Fruit fly (Drosophila melanogaster) whole organism, prepupa: ENCODE data around the gene Snx1.

ENCODE experiments used
- Blimp-1 ChIP-seq: fragments of 200-800 bp; sonication (Bioruptor generic); optimal IDR thresholded peaks from 3 replicates; lab custom pipeline; 2017; ENCODE audit warnings: missing biosample characterization, missing genetic modification characterization, mild to moderate bottlenecking, moderate library complexity, missing genetic modification reagents
- CG10631 ChIP-seq: fragments of 200-800 bp; sonication (Bioruptor generic); optimal IDR thresholded peaks from 2 replicates; lab custom pipeline; 2016; ENCODE audit warnings: missing biosample characterization, missing genetic modification characterization
- CG10669 ChIP-seq: fragments of 200-800 bp; sonication (Bioruptor generic); optimal IDR thresholded peaks from 3 replicates; lab custom pipeline; 2018; ENCODE audit warnings: missing biosample characterization, mild to moderate bottlenecking, missing genetic modification characterization, moderate library complexity
- CG11294 ChIP-seq: fragments of 200-800 bp; sonication (Bioruptor generic); IDR thresholded peaks from 2 replicates; pipeline ENCODE4 v1.3.6; 2022; ENCODE audit warnings: missing biosample characterization, missing genetic modification characterization
- CG11902 ChIP-seq: fragments of 200-800 bp; sonication (Bioruptor generic); optimal IDR thresholded peaks from 3 replicates; lab custom pipeline; 2016; ENCODE audit warnings: missing biosample characterization, missing genetic modification characterization
- CG15336 ChIP-seq: fragments of 200-800 bp; sonication (Bioruptor generic); IDR thresholded peaks from 2 replicates; pipeline ENCODE4 v1.3.6; 2022; ENCODE audit warnings: missing biosample characterization, missing genetic modification characterization
- CG16779 ChIP-seq: fragments of 200-800 bp; sonication (Bioruptor generic); optimal IDR thresholded peaks from 3 replicates; lab custom pipeline; 2017; ENCODE audit warnings: missing biosample characterization, mild to moderate bottlenecking, missing genetic modification characterization
- CG3032 ChIP-seq: fragments of 200-800 bp; optimal IDR thresholded peaks from 2 replicates; lab custom pipeline; 2019; ENCODE audit warnings: missing biosample characterization, mild to moderate bottlenecking, missing genetic modification characterization, moderate library complexity
- CG31627 ChIP-seq: fragments of 200-800 bp; sonication (Bioruptor generic); optimal IDR thresholded peaks from 3 replicates; lab custom pipeline; 2016; ENCODE audit warnings: missing biosample characterization, missing genetic modification characterization
- CG34406 ChIP-seq: fragments of 200-800 bp; sonication (Bioruptor generic); optimal IDR thresholded peaks from 3 replicates; lab custom pipeline; 2016; ENCODE audit warnings: missing biosample characterization, missing genetic modification characterization
- CG6276 ChIP-seq: fragments of 200-800 bp; sonication (Bioruptor generic); optimal IDR thresholded peaks from 2 replicates; lab custom pipeline; 2017; ENCODE audit warnings: missing biosample characterization, mild to moderate bottlenecking, missing genetic modification characterization
- CG6792 ChIP-seq: fragments of 200-800 bp; sonication (Bioruptor generic); optimal IDR thresholded peaks from 3 replicates; lab custom pipeline; 2016; ENCODE audit warnings: missing biosample characterization, missing genetic modification characterization
- CG6808 ChIP-seq: fragments of 200-800 bp; sonication (Bioruptor generic); optimal IDR thresholded peaks from 3 replicates; lab custom pipeline; 2017; ENCODE audit warnings: missing biosample characterization, missing genetic modification characterization, mild to moderate bottlenecking, moderate library complexity, missing genetic modification reagents
- CG6854 ChIP-seq: fragments of 200-800 bp; sonication (Bioruptor generic); optimal IDR thresholded peaks from 2 replicates; lab custom pipeline; 2017; ENCODE audit warnings: missing biosample characterization, mild to moderate bottlenecking, missing genetic modification characterization
- CG7368 ChIP-seq: fragments of 200-800 bp; sonication (Bioruptor generic); optimal IDR thresholded peaks from 3 replicates; lab custom pipeline; 2016; ENCODE audit warnings: missing biosample characterization, missing genetic modification characterization
- CG9139 ChIP-seq: fragments of 200-800 bp; sonication (Bioruptor generic); optimal IDR thresholded peaks from 3 replicates; lab custom pipeline; 2017; ENCODE audit warnings: missing biosample characterization, mild to moderate bottlenecking, missing genetic modification characterization
- Eip75B ChIP-seq: fragments of 200-800 bp; sonication (Bioruptor generic); optimal IDR thresholded peaks from 3 replicates; lab custom pipeline; 2016; ENCODE audit warnings: missing biosample characterization, missing genetic modification characterization
- Eip78C ChIP-seq: fragments of 200-800 bp; sonication (Bioruptor generic); peaks from one replicate; lab custom pipeline; 2016; ENCODE audit warnings: missing biosample characterization, missing genetic modification characterization
- Ets96B ChIP-seq: fragments of 200-800 bp; optimal IDR thresholded peaks from 2 replicates; lab custom pipeline; 2019; ENCODE audit warnings: missing biosample characterization, mild to moderate bottlenecking, missing genetic modification characterization, moderate library complexity
- Hr38 ChIP-seq: sonication (Bioruptor generic); optimal IDR thresholded peaks from 2 replicates; lab custom pipeline; 2016; ENCODE audit warnings: missing biosample characterization, missing genetic modification characterization
- Hr39 ChIP-seq: fragments of 200-800 bp; sonication (Bioruptor generic); optimal IDR thresholded peaks from 2 replicates; lab custom pipeline; 2016; ENCODE audit warnings: missing biosample characterization, missing genetic modification characterization
- Hr4 ChIP-seq: fragments of 200-800 bp; sonication (Bioruptor generic); optimal IDR thresholded peaks from 3 replicates; lab custom pipeline; 2016; ENCODE audit warnings: missing biosample characterization, missing genetic modification characterization
- Met ChIP-seq: fragments of 200-800 bp; sonication (Bioruptor generic); optimal IDR thresholded peaks from 3 replicates; lab custom pipeline; 2016; ENCODE audit warnings: missing biosample characterization, missing genetic modification characterization
- OdsH ChIP-seq: fragments of 200-800 bp; sonication (Bioruptor generic); optimal IDR thresholded peaks from 3 replicates; lab custom pipeline; 2016; ENCODE audit warnings: missing biosample characterization, missing genetic modification characterization
- Smox ChIP-seq: fragments of 200-800 bp; sonication (Bioruptor generic); optimal IDR thresholded peaks from 3 replicates; lab custom pipeline; 2016; ENCODE audit warnings: missing biosample characterization, missing genetic modification characterization
- Sox102F ChIP-seq: fragments of 200-800 bp; sonication (Bioruptor generic); optimal IDR thresholded peaks from 2 replicates; lab custom pipeline; 2016; ENCODE audit warnings: missing biosample characterization, mild to moderate bottlenecking, missing genetic modification characterization
- achi ChIP-seq: fragments of 200-800 bp; sonication (Bioruptor generic); optimal IDR thresholded peaks from 3 replicates; lab custom pipeline; 2016; ENCODE audit warnings: missing biosample characterization, missing genetic modification characterization
- acj6 ChIP-seq: fragments of 200-800 bp; sonication (Bioruptor generic); optimal IDR thresholded peaks from 3 replicates; lab custom pipeline; 2016; ENCODE audit warnings: missing biosample characterization, missing genetic modification characterization
- cyc ChIP-seq: fragments of 200-800 bp; sonication (Bioruptor generic); optimal IDR thresholded peaks from 3 replicates; lab custom pipeline; 2016; ENCODE audit warnings: missing biosample characterization, missing genetic modification characterization
- dac ChIP-seq: fragments of 200-800 bp; sonication (Bioruptor generic); optimal IDR thresholded peaks from 2 replicates; lab custom pipeline; 2017; ENCODE audit warnings: missing biosample characterization, mild to moderate bottlenecking, missing genetic modification characterization
- dsx ChIP-seq: fragments of 200-800 bp; optimal IDR thresholded peaks from 3 replicates; lab custom pipeline; 2019; ENCODE audit warnings: missing biosample characterization, mild to moderate bottlenecking, missing genetic modification characterization, moderate library complexity; ENCODE audit not compliant: poor library complexity, severe bottlenecking
- eg ChIP-seq: fragments of 200-800 bp; sonication (Bioruptor generic); IDR thresholded peaks from 3 replicates; pipeline ENCODE4 v1.3.6; 2022; ENCODE audit warnings: missing biosample characterization, missing genetic modification characterization
- esn ChIP-seq: fragments of 200-800 bp; sonication (Bioruptor generic); optimal IDR thresholded peaks from 2 replicates; lab custom pipeline; 2016; ENCODE audit warnings: missing biosample characterization, mild to moderate bottlenecking, missing genetic modification characterization, moderate library complexity
- fd59A ChIP-seq: fragments of 200-800 bp; sonication (Bioruptor generic); optimal IDR thresholded peaks from 2 replicates; lab custom pipeline; 2017; ENCODE audit warnings: missing biosample characterization, mild to moderate bottlenecking, missing genetic modification characterization, missing genetic modification reagents
- fd85E ChIP-seq: fragments of 200-800 bp; sonication (Bioruptor generic); optimal IDR thresholded peaks from 3 replicates; lab custom pipeline; 2016; ENCODE audit warnings: missing biosample characterization, missing genetic modification characterization
- lz ChIP-seq: fragments of 200-800 bp; sonication (Bioruptor generic); optimal IDR thresholded peaks from 3 replicates; lab custom pipeline; 2016; ENCODE audit warnings: missing biosample characterization, missing genetic modification characterization
- net ChIP-seq: fragments of 200-800 bp; sonication (Bioruptor generic); optimal IDR thresholded peaks from 3 replicates; lab custom pipeline; 2016; ENCODE audit warnings: missing biosample characterization, missing genetic modification characterization
- pdm3 ChIP-seq: fragments of 200-800 bp; sonication (Bioruptor generic); optimal IDR thresholded peaks from 3 replicates; lab custom pipeline; 2016; ENCODE audit warnings: missing biosample characterization, missing genetic modification characterization
- salr ChIP-seq, 2 experiments: fragments of 200-800 bp; sonication (Bioruptor generic); optimal IDR thresholded peaks; 3 replicates each; lab custom pipeline; 2016 to 2018; ENCODE audit warnings: missing biosample characterization in 2 of 2, missing genetic modification characterization in 2 of 2, mild to moderate bottlenecking in 1 of 2
- spab ChIP-seq: fragments of 200-800 bp; sonication (Bioruptor generic); optimal IDR thresholded peaks from 2 replicates; lab custom pipeline; 2017; ENCODE audit warnings: missing biosample characterization, mild to moderate bottlenecking, missing genetic modification characterization, missing genetic modification reagents
- ss ChIP-seq, 2 experiments: fragments of 200-800 bp; sonication (Bioruptor generic); optimal IDR thresholded peaks; 2 replicates in 1 of 2; 3 replicates in 1 of 2; lab custom pipeline; 2017 to 2018; ENCODE audit warnings: mild to moderate bottlenecking in 2 of 2, missing biosample characterization in 2 of 2, missing genetic modification characterization in 2 of 2, moderate library complexity in 1 of 2
- svp ChIP-seq: fragments of 200-800 bp; sonication (Bioruptor generic); peaks from one replicate; lab custom pipeline; 2016; ENCODE audit warnings: missing biosample characterization, missing genetic modification characterization
- topi ChIP-seq: fragments of 200-800 bp; sonication (Bioruptor generic); optimal IDR thresholded peaks from 3 replicates; lab custom pipeline; 2016; ENCODE audit warnings: missing biosample characterization, missing genetic modification characterization
- vri ChIP-seq: fragments of 200-800 bp; sonication (Bioruptor generic); optimal IDR thresholded peaks from 3 replicates; lab custom pipeline; 2016; ENCODE audit warnings: missing biosample characterization, mild to moderate bottlenecking, missing genetic modification characterization

Gene Snx1

DNA sequence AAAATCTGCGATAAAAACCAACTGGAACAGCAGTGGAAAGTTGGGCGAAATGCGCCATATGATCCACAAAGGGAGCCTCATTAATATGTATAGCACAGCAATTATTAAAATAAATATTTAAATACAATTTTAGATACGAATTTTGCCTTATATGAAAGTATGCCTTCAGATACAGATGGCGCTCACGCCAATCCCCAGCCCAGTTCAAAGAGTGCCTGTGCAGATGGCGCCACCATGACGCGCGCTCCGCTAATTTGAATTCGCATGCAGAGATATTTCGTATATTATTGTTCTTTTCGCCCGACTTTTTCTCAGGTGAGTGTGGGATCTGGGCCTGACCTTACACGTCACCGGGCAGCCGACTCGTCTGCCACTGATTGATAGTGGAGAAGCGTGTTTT is 22.8 kb downstream of the Snx1 start, which contains the start of gene Pgant4:
Pgant4 (plus strand) TSS at position 362 of the 400 bp plus-strand sequence.
- TF ChIP-seq Blimp-1 (no peak), Eip75B (GFP tag; lab: Kevin White, UChicago) (no peak), CG16779 (no peak), Hr38 (GFP tag; lab: Kevin White, UChicago) (no peak), ss (GFP tag; optimal IDR thresholded peaks at IDR 0.05; lab: Kevin White, UChicago) (no peak), Hr4 (GFP tag; lab: Kevin White, UChicago) (no peak), Sox102F (no peak), CG10631 (no peak), salr (GFP tag; optimal IDR thresholded peaks at IDR 0.05; lab: Kevin White, UChicago) (peak in 1 of 2 experiments; percentile 2), CG11902 (GFP tag; lab: Kevin White, UChicago) (no peak), dsx (GFP tag; lab: Kevin White, UChicago) (no peak), vri (GFP tag; lab: Kevin White, UChicago) (no peak), svp (GFP tag; lab: Kevin White, UChicago) (no peak), fd59A (no peak), esn (GFP tag; lab: Kevin White, UChicago) (peak; percentile 57), CG3032 (tag; lab: Kevin White, UChicago) (peak; percentile 2), dac (GFP tag; lab: Kevin White, UChicago) (no peak), eg (GFP tag; lab: Robert Waterston, UW) (no peak), CG6792 (GFP tag; lab: Kevin White, UChicago) (peak; percentile 13), topi (GFP tag; lab: Kevin White, UChicago) (peak; percentile 15), pdm3 (GFP tag; lab: Kevin White, UChicago) (no peak), Hr39 (GFP tag; lab: Kevin White, UChicago) (peak; percentile 41), OdsH (GFP tag; lab: Kevin White, UChicago) (no peak), lz (peak; percentile 60), CG6276 (GFP tag; lab: Kevin White, UChicago) (no peak), fd85E (no peak), CG7368 (GFP tag; lab: Kevin White, UChicago) (no peak), CG11294 (GFP tag; lab: Robert Waterston, UW) (no peak), CG34406 (GFP tag; lab: Kevin White, UChicago) (no peak), cyc (GFP tag; lab: Kevin White, UChicago) (peak; percentile 63), CG31627 (GFP tag; lab: Kevin White, UChicago) (peak; percentile 58)
- TF ChIP-seq, all 60 proteins: peak for 9

DNA sequence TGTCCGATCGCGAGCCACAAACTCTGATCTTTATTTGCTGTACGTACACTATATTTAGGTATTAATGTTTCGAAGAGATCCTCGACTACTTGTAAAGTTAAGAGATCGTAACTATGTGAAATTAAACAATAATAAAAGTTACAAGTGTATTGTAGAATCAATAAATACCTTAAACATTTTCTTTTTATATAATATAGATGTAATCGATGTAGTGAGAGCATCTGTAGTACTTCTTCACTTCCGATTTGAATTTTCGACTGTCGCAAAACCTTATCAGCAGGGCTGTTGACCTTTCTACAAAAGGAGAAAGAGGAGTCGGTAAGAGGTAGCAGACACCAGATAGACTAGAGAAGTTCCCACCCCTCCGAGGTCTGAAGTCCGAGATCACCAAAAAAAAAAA is 25.7 kb downstream of the Snx1 start:
- TF ChIP-seq achi (GFP tag; lab: Kevin White, UChicago) (no peak), svp (GFP tag; lab: Kevin White, UChicago) (peak; percentile 99), CG3032 (tag; lab: Kevin White, UChicago) (peak; percentile 17), CG6808 (GFP tag; lab: Kevin White, UChicago) (no peak), CG31627 (GFP tag; lab: Kevin White, UChicago) (peak; percentile 18), lz (peak; percentile 28), Smox (GFP tag; lab: Kevin White, UChicago) (no peak), CG9139 (GFP tag; lab: Kevin White, UChicago) (no peak), CG10669 (GFP tag; lab: Kevin White, UChicago) (peak; percentile 2), CG7368 (GFP tag; lab: Kevin White, UChicago) (no peak), CG15336 (GFP tag; lab: Robert Waterston, UW) (no peak), cyc (GFP tag; lab: Kevin White, UChicago) (peak; percentile 15), Eip78C (GFP tag; lab: Kevin White, UChicago) (peak; percentile 81), vri (GFP tag; lab: Kevin White, UChicago) (no peak), CG34406 (GFP tag; lab: Kevin White, UChicago) (no peak), spab (GFP tag; lab: Kevin White, UChicago) (no peak), acj6 (GFP tag; lab: Kevin White, UChicago) (peak; percentile 2), Hr38 (GFP tag; lab: Kevin White, UChicago) (no peak), Met (GFP tag; lab: Kevin White, UChicago) (no peak), Hr39 (GFP tag; lab: Kevin White, UChicago) (peak; percentile 5), ss (GFP tag; optimal IDR thresholded peaks at IDR 0.05; lab: Kevin White, UChicago) (no peak), CG6854 (GFP tag; lab: Kevin White, UChicago) (no peak), net (GFP tag; lab: Kevin White, UChicago) (no peak), topi (GFP tag; lab: Kevin White, UChicago) (peak; percentile 27), dac (GFP tag; lab: Kevin White, UChicago) (no peak), esn (GFP tag; lab: Kevin White, UChicago) (peak; percentile 56), Ets96B (peak; percentile 21)
- TF ChIP-seq, all 60 proteins: peak for 12
